Worm (Caenorhabditis elegans): ENCODE measurements around the gene Y57G7A.3.

DNA sequence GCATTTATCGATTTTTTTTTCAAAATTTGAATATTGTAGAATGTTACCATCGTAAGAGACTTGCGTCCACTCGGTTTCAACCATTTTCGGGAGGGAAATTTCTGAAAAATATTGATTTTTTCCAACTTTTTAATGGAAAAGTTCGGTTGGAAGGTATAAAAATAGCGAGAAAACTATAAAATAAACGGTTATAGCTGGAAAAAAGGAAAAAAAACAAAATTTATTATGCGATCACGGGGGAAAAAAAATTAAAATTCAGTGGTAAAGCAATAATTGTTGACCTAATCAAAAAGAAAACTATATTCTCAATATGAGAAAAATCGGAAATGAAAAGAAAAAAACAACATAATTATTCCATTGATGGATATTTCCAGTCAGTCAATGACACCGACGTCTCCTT, 20.5 kb downstream of the Y57G7A.3 start, which contains the start of gene emc-2:
- no peak for TF ChIP-seq mcd-1 (GFP tag; IDR thresholded peaks at IDR 0.05)
- no peak for TF ChIP-seq F49E8.2 (tag; optimal IDR thresholded peaks at IDR 0.05; ENCODE audit: insufficient read depth)
